Worm (Caenorhabditis elegans) whole organism, young adult: Measurements from ENCODE around the gene tsct-1.

Experiments
- C17E4.6 ChIP-seq: fragments of 200-800 bp; sonication (Bioruptor generic); IDR thresholded peaks from 2 replicates; pipeline ENCODE4 v1.3.6; 2022; ENCODE audit warnings: missing genetic modification reagents, missing genetic modification characterization, missing compliant biosample characterization
- F10E7.11 ChIP-seq: sonication (generic microtip); optimal IDR thresholded peaks from 2 replicates; lab custom pipeline; 2017; ENCODE audit warnings: mild to moderate bottlenecking, missing genetic modification characterization, moderate library complexity, missing compliant biosample characterization
- F22D6.2 ChIP-seq: sonication (generic microtip); optimal IDR thresholded peaks from 2 replicates; lab custom pipeline; 2016; ENCODE audit warnings: mild to moderate bottlenecking, missing genetic modification characterization, missing compliant biosample characterization
- F39B2.1 ChIP-seq: fragments of 200-800 bp; sonication (Bioruptor generic); IDR thresholded peaks from 2 replicates; pipeline ENCODE4 v1.3.6; 2022; ENCODE audit warnings: missing genetic modification reagents, missing genetic modification characterization, missing compliant biosample characterization
- F57A8.1 ChIP-seq: fragments of 200-800 bp; sonication (Bioruptor generic); optimal IDR thresholded peaks from 2 replicates; lab custom pipeline; 2018; ENCODE audit warnings: mild to moderate bottlenecking, missing genetic modification characterization, moderate library complexity, missing compliant biosample characterization
- F57C9.4 ChIP-seq: sonication (generic microtip); optimal IDR thresholded peaks from 2 replicates; lab custom pipeline; 2017; ENCODE audit warnings: mild to moderate bottlenecking, missing genetic modification characterization, missing compliant biosample characterization
- K11D2.4 ChIP-seq: fragments of 200-800 bp; sonication (Bioruptor generic); IDR thresholded peaks from 2 replicates; pipeline ENCODE4 v1.3.6; 2022; ENCODE audit warnings: missing genetic modification reagents, missing genetic modification characterization, missing compliant biosample characterization
- Y53G8AR.9 ChIP-seq: fragments of 200-800 bp; sonication (Bioruptor generic); conservative IDR thresholded peaks from 2 replicates; pipeline ENCODE4 v1.3.6; 2022; ENCODE audit warnings: missing genetic modification reagents, missing genetic modification characterization, missing compliant biosample characterization
- Y95B8A.8 ChIP-seq: fragments of 200-800 bp; sonication (Bioruptor generic); IDR thresholded peaks from 2 replicates; pipeline ENCODE4 v1.3.6; 2022; ENCODE audit warnings: missing genetic modification reagents, missing genetic modification characterization, missing compliant biosample characterization
- ZK185.1 ChIP-seq: sonication (generic microtip); optimal IDR thresholded peaks from 2 replicates; lab custom pipeline; 2016; ENCODE audit warnings: mild to moderate bottlenecking, missing genetic modification characterization, missing compliant biosample characterization; ENCODE audit not compliant: poor library complexity, severe bottlenecking
- ama-1 ChIP-seq, 3 experiments: fragments of 150-350 bp in 1 of 3; sonication (generic microtip) in 2 of 3; optimal IDR thresholded peaks; 2 replicates each; lab custom pipeline; 2014 to 2018; ENCODE audit warnings: missing biosample characterization in 2 of 3, missing genetic modification characterization in 2 of 3, missing genetic modification reagents in 2 of 3
- aptf-2 ChIP-seq: fragments of 200-800 bp; sonication (Bioruptor generic); conservative IDR thresholded peaks from 2 replicates; pipeline ENCODE4 v1.3.6; 2022; ENCODE audit warnings: missing genetic modification reagents, missing genetic modification characterization, missing compliant biosample characterization
- aptf-3 ChIP-seq: fragments of 200-800 bp; sonication (Bioruptor generic); IDR thresholded peaks from 2 replicates; pipeline ENCODE4 v1.3.6; 2022; ENCODE audit warnings: missing genetic modification characterization, missing compliant biosample characterization
- athp-1 ChIP-seq: sonication (generic microtip); optimal IDR thresholded peaks from 2 replicates; lab custom pipeline; 2017; ENCODE audit warnings: mild to moderate bottlenecking, missing genetic modification characterization, missing compliant biosample characterization
- attf-3 ChIP-seq: fragments of 200-800 bp; sonication (Bioruptor generic); conservative IDR thresholded peaks from 2 replicates; pipeline ENCODE4 v1.3.6; 2022; ENCODE audit warnings: missing genetic modification reagents, missing genetic modification characterization, missing compliant biosample characterization
- bed-1 ChIP-seq: fragments of 200-800 bp; sonication (Bioruptor generic); IDR thresholded peaks from 2 replicates; pipeline ENCODE4 v1.3.6; 2022; ENCODE audit warnings: missing genetic modification reagents, missing genetic modification characterization, missing compliant biosample characterization
- bed-2 ChIP-seq: fragments of 200-800 bp; sonication (Bioruptor generic); IDR thresholded peaks from 2 replicates; pipeline ENCODE4 v1.3.6; 2022; ENCODE audit warnings: missing genetic modification reagents, missing genetic modification characterization, missing compliant biosample characterization
- cebp-1 ChIP-seq, 2 experiments: fragments of 200-800 bp in 1 of 2; sonication (Bioruptor generic) in 1 of 2; sonication (generic microtip) in 1 of 2; IDR thresholded peaks in 1 of 2; optimal IDR thresholded peaks in 1 of 2; 2 replicates each; pipeline versions ENCODE4 v1.3.6 to Lab custom; 2017 to 2022; ENCODE audit warnings: missing compliant biosample characterization in 2 of 2, missing genetic modification characterization in 2 of 2, mild to moderate bottlenecking in 1 of 2, missing genetic modification reagents in 1 of 2, moderate library complexity in 1 of 2
- ceh-27 ChIP-seq: fragments of 200-800 bp; sonication (Bioruptor generic); optimal IDR thresholded peaks from 2 replicates; lab custom pipeline; 2018; ENCODE audit warnings: mild to moderate bottlenecking, missing genetic modification characterization, moderate library complexity, missing compliant biosample characterization
- ceh-91 ChIP-seq: fragments of 200-800 bp; sonication (Bioruptor generic); IDR thresholded peaks from 2 replicates; pipeline ENCODE4 v1.3.6; 2022; ENCODE audit warnings: missing genetic modification reagents, missing genetic modification characterization, missing compliant biosample characterization
- dpl-1 ChIP-seq: fragments of 150-350 bp; optimal IDR thresholded peaks from 2 replicates; lab custom pipeline; 2014; ENCODE audit warnings: missing biosample characterization, missing genetic modification reagents, missing genetic modification characterization
- egl-44 ChIP-seq: fragments of 200-800 bp; sonication (Bioruptor generic); IDR thresholded peaks from 2 replicates; pipeline ENCODE4 v1.3.6; 2022; ENCODE audit warnings: missing genetic modification reagents, missing genetic modification characterization, missing compliant biosample characterization
- ekl-4 ChIP-seq: fragments of 200-800 bp; sonication (Bioruptor generic); IDR thresholded peaks from 2 replicates; pipeline ENCODE4 v1.3.6; 2022; ENCODE audit warnings: missing genetic modification reagents, missing genetic modification characterization, missing compliant biosample characterization
- ets-4 ChIP-seq: fragments of 200-800 bp; sonication (Bioruptor generic); optimal IDR thresholded peaks from 2 replicates; lab custom pipeline; 2018; ENCODE audit warnings: mild to moderate bottlenecking, missing genetic modification characterization, missing compliant biosample characterization
- fkh-3 ChIP-seq: sonication (generic microtip); optimal IDR thresholded peaks from 2 replicates; lab custom pipeline; 2016; ENCODE audit warnings: mild to moderate bottlenecking, missing genetic modification characterization, missing compliant biosample characterization
- hmg-1.2 ChIP-seq: fragments of 200-800 bp; sonication (Bioruptor generic); IDR thresholded peaks from 2 replicates; pipeline ENCODE4 v1.3.6; 2022; ENCODE audit warnings: missing genetic modification reagents, missing genetic modification characterization, missing compliant biosample characterization
- let-526 ChIP-seq: fragments of 200-800 bp; sonication (Bioruptor generic); IDR thresholded peaks from 2 replicates; pipeline ENCODE4 v1.3.6; 2022; ENCODE audit warnings: missing genetic modification reagents, missing genetic modification characterization, missing compliant biosample characterization
- lin-26 ChIP-seq: fragments of 200-800 bp; sonication (Bioruptor generic); IDR thresholded peaks from 2 replicates; pipeline ENCODE4 v1.3.6; 2022; ENCODE audit warnings: missing genetic modification reagents, missing genetic modification characterization, missing compliant biosample characterization
- lin-35 ChIP-seq, 3 experiments: fragments of 150-350 bp in 2 of 3; sonication (generic microtip) in 1 of 3; optimal IDR thresholded peaks; 2 replicates each; lab custom pipeline; 2014 to 2018; ENCODE audit warnings: missing biosample characterization in 3 of 3, missing genetic modification characterization in 3 of 3, missing genetic modification reagents in 3 of 3
- lin-40 ChIP-seq: sonication (generic microtip); optimal IDR thresholded peaks from 2 replicates; lab custom pipeline; 2016; ENCODE audit warnings: missing genetic modification characterization, mild to moderate bottlenecking, missing compliant biosample characterization, missing genotype, missing genetic modification reagents
- lsl-1 ChIP-seq: fragments of 200-800 bp; sonication (Bioruptor generic); optimal IDR thresholded peaks from 2 replicates; lab custom pipeline; 2018; ENCODE audit warnings: mild to moderate bottlenecking, missing genetic modification characterization, moderate library complexity, missing compliant biosample characterization
- madf-8 ChIP-seq: fragments of 200-800 bp; sonication (Bioruptor generic); conservative IDR thresholded peaks from 2 replicates; pipeline ENCODE4 v1.3.6; 2022; ENCODE audit warnings: missing genetic modification reagents, missing genetic modification characterization, missing compliant biosample characterization
- mes-4 ChIP-seq: sonication (generic microtip); optimal IDR thresholded peaks from 2 replicates; lab custom pipeline; 2016; ENCODE audit warnings: missing genotype, missing genetic modification characterization, missing compliant biosample characterization
- mxl-1 ChIP-seq: sonication (generic microtip); optimal IDR thresholded peaks from 2 replicates; lab custom pipeline; 2016; ENCODE audit warnings: missing genetic modification characterization, missing compliant biosample characterization
- nfya-2 ChIP-seq: fragments of 200-800 bp; sonication (Bioruptor generic); IDR thresholded peaks from 2 replicates; pipeline ENCODE4 v1.3.6; 2022; ENCODE audit warnings: missing genetic modification reagents, missing genetic modification characterization, missing compliant biosample characterization
- nhr-90 ChIP-seq: sonication (generic microtip); optimal IDR thresholded peaks from 2 replicates; lab custom pipeline; 2016; ENCODE audit warnings: missing genotype, mild to moderate bottlenecking, missing genetic modification characterization, missing compliant biosample characterization
- sea-2 ChIP-seq: fragments of 200-800 bp; sonication (Bioruptor generic); IDR thresholded peaks from 2 replicates; pipeline ENCODE4 v1.3.6; 2022; ENCODE audit warnings: missing genetic modification characterization, missing compliant biosample characterization
- snpc-1.1 ChIP-seq: sonication (generic microtip); optimal IDR thresholded peaks from 2 replicates; lab custom pipeline; 2017; ENCODE audit warnings: missing genetic modification characterization, mild to moderate bottlenecking, missing compliant biosample characterization, antibody characterized with exemption, moderate library complexity, missing genotype, missing genetic modification reagents; ENCODE audit not compliant: insufficient read depth
- snpc-4 ChIP-seq, 5 experiments: fragments of 150-350 bp in 1 of 5; sonication (generic microtip) in 4 of 5; optimal IDR thresholded peaks; 2 replicates each; lab custom pipeline; 2014 to 2018; ENCODE audit warnings: missing genetic modification characterization in 5 of 5, missing biosample characterization in 3 of 5, antibody characterized with exemption in 2 of 5, mild to moderate bottlenecking in 2 of 5, missing compliant biosample characterization in 2 of 5, missing genotype in 2 of 5, moderate library complexity in 2 of 5, missing genetic modification reagents in 1 of 5
- somi-1 ChIP-seq: fragments of 200-800 bp; sonication (Bioruptor generic); optimal IDR thresholded peaks from 2 replicates; lab custom pipeline; 2018; ENCODE audit warnings: mild to moderate bottlenecking, missing genetic modification characterization, missing compliant biosample characterization
- unc-130 ChIP-seq: sonication (generic microtip); optimal IDR thresholded peaks from 2 replicates; lab custom pipeline; 2016; ENCODE audit warnings: missing genetic modification reagents, missing genetic modification characterization, missing compliant biosample characterization
- unc-62 ChIP-seq: fragments of 150-350 bp; optimal IDR thresholded peaks from 2 replicates; lab custom pipeline; 2014; ENCODE audit warnings: missing biosample characterization, missing genetic modification reagents, missing genetic modification characterization
- zim-3 ChIP-seq: sonication (generic microtip); optimal IDR thresholded peaks from 2 replicates; lab custom pipeline; 2017; ENCODE audit warnings: mild to moderate bottlenecking, missing genetic modification characterization, moderate library complexity, missing compliant biosample characterization
- ztf-25 ChIP-seq: fragments of 200-800 bp; sonication (Bioruptor generic); IDR thresholded peaks from 2 replicates; pipeline ENCODE4 v1.3.6; 2022; ENCODE audit warnings: missing genetic modification reagents, missing genetic modification characterization, missing compliant biosample characterization
- ztf-26 ChIP-seq: sonication (generic microtip); optimal IDR thresholded peaks from 2 replicates; lab custom pipeline; 2017; ENCODE audit warnings: missing genetic modification characterization, missing compliant biosample characterization
- ztf-28 ChIP-seq: fragments of 200-800 bp; sonication (Bioruptor generic); IDR thresholded peaks from 2 replicates; pipeline ENCODE4 v1.3.6; 2022; ENCODE audit warnings: missing genetic modification reagents, missing genetic modification characterization, missing compliant biosample characterization
- ztf-3 ChIP-seq: fragments of 200-800 bp; sonication (Bioruptor generic); optimal IDR thresholded peaks from 2 replicates; lab custom pipeline; 2018; ENCODE audit warnings: mild to moderate bottlenecking, missing genetic modification characterization, missing compliant biosample characterization
- ztf-6 ChIP-seq: fragments of 200-800 bp; sonication (Bioruptor generic); IDR thresholded peaks from 2 replicates; pipeline ENCODE4 v1.3.6; 2022; ENCODE audit warnings: missing genetic modification reagents, missing genetic modification characterization, missing compliant biosample characterization

tsct-1 gene

ce11 chrX:12452143-12452570, 18.3 kb downstream of the tsct-1 start (continued):
- TF ChIP-seq Y95B8A.8 (GFP tag; lab: Robert Waterston, UW), result no peak
- TF ChIP-seq lin-35 (GFP tag; optimal IDR thresholded peaks at IDR 0.05; lab: Kevin White, UChicago), result peak in 1 of 3 experiments; percentile 24
- no peak for TF ChIP-seq cebp-1 (GFP tag; IDR thresholded peaks at IDR 0.05; lab: Robert Waterston, UW)
- TF ChIP-seq cebp-1 (tag; optimal IDR thresholded peaks at IDR 0.05; lab: Kevin White, UChicago), result peak; percentile 71
- TF ChIP-seq athp-1, result no peak
- TF ChIP-seq ztf-25 (GFP tag; lab: Robert Waterston, UW), result no peak
- peak; percentile 13 for TF ChIP-seq ets-4 (GFP tag; lab: Kevin White, UChicago)
- no peak for TF ChIP-seq egl-44 (GFP tag; lab: Robert Waterston, UW)
- no peak for TF ChIP-seq somi-1
- no peak for TF ChIP-seq ztf-3 (GFP tag; lab: Kevin White, UChicago)
- peak; percentile 61 for TF ChIP-seq ceh-27
- TF ChIP-seq dpl-1 (GFP tag; lab: Kevin White, UChicago), result no peak
- peak; percentile 9 for TF ChIP-seq snpc-4 (GFP tag; optimal IDR thresholded peaks at IDR 0.05; lab: Kevin White, UChicago)
- TF ChIP-seq snpc-4 (tag; optimal IDR thresholded peaks at IDR 0.05; lab: Kevin White, UChicago), result peak in 1 of 4 experiments; percentile 29
- no peak for TF ChIP-seq F22D6.2 (tag; lab: Kevin White, UChicago)
- TF ChIP-seq bed-2 (GFP tag; lab: Robert Waterston, UW), result no peak
- peak; percentile 62; the same call in 1 of the 2 replicates for TF ChIP-seq lin-26 (GFP tag; lab: Robert Waterston, UW)
- no peak for TF ChIP-seq let-526 (GFP tag; lab: Robert Waterston, UW)
- TF ChIP-seq ztf-26 (tag; lab: Kevin White, UChicago), result peak; percentile 25
- no peak for TF ChIP-seq unc-130 (GFP tag; lab: Kevin White, UChicago)
- no peak for TF ChIP-seq C17E4.6 (GFP tag; lab: Robert Waterston, UW)
- TF ChIP-seq sea-2, result no peak
- TF ChIP-seq ztf-28, result no peak
- TF ChIP-seq F39B2.1, result no peak
- TF ChIP-seq Y53G8AR.9, result no peak
- no peak for TF ChIP-seq ceh-91 (GFP tag; lab: Robert Waterston, UW)
- TF ChIP-seq bed-1 (GFP tag; lab: Robert Waterston, UW), result no peak
- TF ChIP-seq madf-8 (GFP tag; lab: Robert Waterston, UW), result no peak
- no peak for TF ChIP-seq zim-3 (tag; lab: Kevin White, UChicago)
- no peak for TF ChIP-seq mes-4 (tag; lab: Kevin White, UChicago)
- no peak for TF ChIP-seq aptf-2 (GFP tag; lab: Robert Waterston, UW)
- no peak for TF ChIP-seq nfya-2 (GFP tag; lab: Robert Waterston, UW)
- no peak for TF ChIP-seq attf-3 (GFP tag; lab: Robert Waterston, UW)
- TF ChIP-seq fkh-3 (tag; lab: Kevin White, UChicago), result peak; percentile 12
- no peak for TF ChIP-seq snpc-1.1
- no peak for TF ChIP-seq F57C9.4 (tag; lab: Kevin White, UChicago)
- no peak for TF ChIP-seq aptf-3 (GFP tag; lab: Robert Waterston, UW)
- TF ChIP-seq mxl-1 (tag; lab: Kevin White, UChicago), result no peak
- TF ChIP-seq ama-1 (optimal IDR thresholded peaks at IDR 0.05; lab: Kevin White, UChicago), result no peak
- TF ChIP-seq ama-1 (GFP tag; optimal IDR thresholded peaks at IDR 0.05; lab: Kevin White, UChicago), result no peak

- TF ChIP-seq C17E4.6 (GFP tag; lab: Robert Waterston, UW), result no peak
- no peak for TF ChIP-seq unc-62 (GFP tag; lab: Kevin White, UChicago)
- no peak for TF ChIP-seq ztf-6 (GFP tag; lab: Robert Waterston, UW)
- TF ChIP-seq lsl-1, result no peak
- no peak for TF ChIP-seq F10E7.11 (tag; lab: Kevin White, UChicago)
- no peak for TF ChIP-seq F57A8.1 (GFP tag; lab: Kevin White, UChicago)
- TF ChIP-seq nhr-90 (tag; lab: Kevin White, UChicago), result no peak
- no peak for TF ChIP-seq ZK185.1 (tag; lab: Kevin White, UChicago)
- no peak for TF ChIP-seq ekl-4 (GFP tag; lab: Robert Waterston, UW)
- TF ChIP-seq K11D2.4 (GFP tag; lab: Robert Waterston, UW), result no peak
- peak; percentile 31; the same call in 1 of the 2 replicates for TF ChIP-seq hmg-1.2 (GFP tag; lab: Robert Waterston, UW)
- peak; percentile 17 for TF ChIP-seq lin-40 (tag; lab: Kevin White, UChicago)
Observed at ce11 chrX:12454290-12454795, 20.4 kb downstream of the tsct-1 start, which contains the start of the genes T18D3.9 and T18D3.1. T18D3.9 (minus strand) TSS chrX:12454457. T18D3.1 (plus strand) TSS chrX:12454745.
